Worm (Caenorhabditis elegans) whole organism, L3 larva: ENCODE data around the gene pas-6.

Source experiments
- R02D3.7 ChIP-seq: fragments of 150-350 bp; optimal IDR thresholded peaks from 2 replicates; lab custom pipeline; 2014; ENCODE audit warnings: missing biosample characterization, missing genetic modification characterization
- ceh-16 ChIP-seq: sonication (generic microtip); optimal IDR thresholded peaks from 2 replicates; lab custom pipeline; 2017; ENCODE audit warnings: missing biosample characterization, missing genetic modification characterization
- ceh-9 ChIP-seq: sonication (generic microtip); optimal IDR thresholded peaks from 2 replicates; lab custom pipeline; 2018; ENCODE audit warnings: missing biosample characterization, missing genetic modification characterization
- egl-5 ChIP-seq: fragments of 150-350 bp; optimal IDR thresholded peaks from 2 replicates; lab custom pipeline; 2017; ENCODE audit warnings: missing biosample characterization, missing genetic modification reagents, missing genetic modification characterization, inconsistent platforms
- elt-1 ChIP-seq: fragments of 150-350 bp; optimal IDR thresholded peaks from 2 replicates; lab custom pipeline; 2014; ENCODE audit warnings: missing biosample characterization, missing genetic modification characterization
- elt-3 ChIP-seq, 3 experiments: fragments of 150-350 bp in 1 of 3; sonication (generic microtip) in 2 of 3; optimal IDR thresholded peaks; 2 replicates in 2 of 3; 4 replicates in 1 of 3; lab custom pipeline; 2014 to 2017; ENCODE audit warnings: missing biosample characterization in 3 of 3, missing genetic modification characterization in 3 of 3
- eor-1 ChIP-seq, 2 experiments: fragments of 150-350 bp; optimal IDR thresholded peaks; 2 replicates each; lab custom pipeline; 2014 to 2018; ENCODE audit warnings: missing biosample characterization in 2 of 2, missing genetic modification characterization in 2 of 2
- fkh-2 ChIP-seq: fragments of 150-350 bp; optimal IDR thresholded peaks from 2 replicates; lab custom pipeline; 2014; ENCODE audit warnings: missing biosample characterization, missing genetic modification reagents, missing genetic modification characterization
- jun-1 ChIP-seq: fragments of 150-350 bp; optimal IDR thresholded peaks from 2 replicates; lab custom pipeline; 2014; ENCODE audit warnings: missing biosample characterization, missing genetic modification reagents, missing genetic modification characterization
- lin-15B ChIP-seq: fragments of 150-350 bp; optimal IDR thresholded peaks from 2 replicates; lab custom pipeline; 2014; ENCODE audit warnings: missing biosample characterization, missing genetic modification characterization
- lin-39 ChIP-seq: fragments of 150-350 bp; optimal IDR thresholded peaks from 2 replicates; lab custom pipeline; 2018; ENCODE audit warnings: missing biosample characterization, missing genetic modification reagents, missing genetic modification characterization
- mml-1 ChIP-seq: fragments of 150-350 bp; sonication (generic microtip); optimal IDR thresholded peaks from 3 replicates; lab custom pipeline; 2014; ENCODE audit warnings: missing biosample characterization, missing genetic modification characterization
- nfya-1 ChIP-seq: sonication (generic microtip); optimal IDR thresholded peaks from 2 replicates; lab custom pipeline; 2017; ENCODE audit warnings: missing genetic modification characterization, mild to moderate bottlenecking, missing compliant biosample characterization, antibody characterized with exemption, moderate library complexity; ENCODE audit not compliant: insufficient read depth
- nhr-11 ChIP-seq: fragments of 150-350 bp; optimal IDR thresholded peaks from 2 replicates; lab custom pipeline; 2014; ENCODE audit warnings: missing biosample characterization, missing genetic modification characterization
- nhr-237 ChIP-seq: fragments of 150-350 bp; optimal IDR thresholded peaks from 2 replicates; lab custom pipeline; 2014; ENCODE audit warnings: missing biosample characterization, missing genetic modification characterization
- nhr-67 ChIP-seq: fragments of 150-350 bp; optimal IDR thresholded peaks from 2 replicates; lab custom pipeline; 2014; ENCODE audit warnings: missing biosample characterization, missing genetic modification characterization
- nhr-77 ChIP-seq: fragments of 150-350 bp; optimal IDR thresholded peaks from 2 replicates; lab custom pipeline; 2014; ENCODE audit warnings: missing biosample characterization, missing genetic modification characterization
- pha-4 ChIP-seq: fragments of 150-350 bp; optimal IDR thresholded peaks from 2 replicates; lab custom pipeline; 2014; ENCODE audit warnings: missing biosample characterization, missing genetic modification reagents, missing genetic modification characterization
- pqm-1 ChIP-seq: fragments of 150-350 bp; optimal IDR thresholded peaks from 2 replicates; lab custom pipeline; 2017; ENCODE audit warnings: missing biosample characterization, missing genetic modification characterization, inconsistent platforms
- snpc-4 ChIP-seq: fragments of 150-350 bp; optimal IDR thresholded peaks from 2 replicates; lab custom pipeline; 2014; ENCODE audit warnings: missing biosample characterization, missing genetic modification characterization
- tbx-2 ChIP-seq: sonication (generic microtip); optimal IDR thresholded peaks from 2 replicates; lab custom pipeline; 2016; ENCODE audit warnings: mild to moderate bottlenecking, missing genetic modification characterization, missing compliant biosample characterization
- zag-1 ChIP-seq: fragments of 150-350 bp; optimal IDR thresholded peaks from 2 replicates; lab custom pipeline; 2014; ENCODE audit warnings: missing biosample characterization, missing genetic modification characterization
- ztf-11 ChIP-seq: fragments of 150-350 bp; optimal IDR thresholded peaks from 2 replicates; lab custom pipeline; 2014; ENCODE audit warnings: missing biosample characterization, missing genetic modification characterization

The pas-6 gene

DNA sequence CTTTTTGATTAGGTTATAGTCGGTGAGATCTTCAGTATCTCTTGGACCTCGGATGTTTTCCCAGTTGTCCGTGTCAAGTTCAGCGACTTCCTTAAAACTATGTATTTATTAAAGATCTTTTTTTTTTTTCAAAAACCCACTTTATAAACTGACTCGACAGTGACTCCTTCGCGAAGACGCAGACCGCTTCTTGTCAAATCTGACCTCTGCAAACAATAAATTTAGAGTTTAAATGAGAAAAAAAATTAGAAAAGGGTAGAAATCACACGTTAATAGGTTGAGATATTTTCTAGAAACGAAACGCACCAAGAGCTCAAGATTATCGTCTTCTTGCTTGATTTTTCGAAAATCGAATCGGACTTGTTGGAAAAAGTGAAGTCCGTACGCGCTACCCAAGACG, 48.4 kb downstream of the pas-6 start, which contains the start of gene C24G6.8:
Gene C24G6.8, minus strand, starts transcription at position 101 of the 400 bp plus-strand sequence.
- TF ChIP-seq lin-39 (tag; lab: Kevin White, UChicago) (no peak), elt-3 (tag; optimal IDR thresholded peaks at IDR 0.05; lab: Kevin White, UChicago) (no peak), ztf-11 (no peak), nfya-1 (no peak), nhr-237 (tag; lab: Kevin White, UChicago) (no peak), snpc-4 (no peak), ceh-16 (tag; lab: Kevin White, UChicago) (no peak)

DNA sequence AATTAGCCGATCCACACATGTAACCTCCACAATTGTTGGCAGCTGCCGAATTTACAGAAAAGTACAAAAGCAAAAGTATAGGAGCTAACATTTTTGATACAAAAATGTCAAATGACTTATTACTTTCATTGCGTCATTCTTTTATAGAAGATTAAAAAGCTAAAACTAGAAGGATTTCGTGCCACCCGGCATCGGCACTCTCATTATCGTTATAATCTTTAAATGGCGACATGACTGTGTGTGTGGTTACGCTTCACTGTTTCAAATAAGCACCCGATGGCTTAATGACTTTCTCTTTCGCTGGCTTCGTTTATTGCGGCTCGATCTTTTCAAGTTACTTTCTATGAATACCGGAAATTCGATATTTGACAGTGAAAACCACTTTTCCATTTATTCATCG, 50.4 kb downstream of the pas-6 start, which contains the start of gene grl-1:
Gene grl-1, minus strand, starts transcription at position 101 of the 400 bp plus-strand sequence.
- no peak for TF ChIP-seq tbx-2 (tag; lab: Kevin White, UChicago)
- TF ChIP-seq R02D3.7 (tag; lab: Kevin White, UChicago) = no peak
- TF ChIP-seq fkh-2 = no peak
- TF ChIP-seq pha-4 = no peak
- TF ChIP-seq pqm-1 (tag; lab: Kevin White, UChicago) = no peak
- no peak for TF ChIP-seq nhr-77 (tag; lab: Kevin White, UChicago)
- no peak for TF ChIP-seq nfya-1
- no peak for TF ChIP-seq ceh-9 (tag; lab: Kevin White, UChicago)
- no peak for TF ChIP-seq jun-1
- TF ChIP-seq elt-1 (tag; lab: Kevin White, UChicago) = no peak
- TF ChIP-seq nhr-11 (tag; lab: Kevin White, UChicago) = no peak
- no peak for TF ChIP-seq egl-5 (tag; lab: Kevin White, UChicago)
- no peak for TF ChIP-seq mml-1 (tag; lab: Kevin White, UChicago)
- TF ChIP-seq eor-1 (tag; optimal IDR thresholded peaks at IDR 0.05; lab: Kevin White, UChicago) = no peak
- no peak for TF ChIP-seq lin-15B
- no peak for TF ChIP-seq zag-1
- no peak for TF ChIP-seq nhr-67
